Worm (Caenorhabditis elegans) whole organism, L4/young adult: ENCODE measurements around the gene mcm-5.

Experiments used
- W03F9.2 ChIP-seq: fragments of 150-350 bp; optimal IDR thresholded peaks from 2 replicates; lab custom pipeline; 2014; ENCODE audit warnings: missing biosample characterization, missing genetic modification characterization
- dao-5 ChIP-seq: sonication (generic microtip); optimal IDR thresholded peaks from 2 replicates; lab custom pipeline; 2016; ENCODE audit warnings: missing genotype, missing genetic modification characterization, moderate library complexity, missing compliant biosample characterization
- him-1 ChIP-seq: sonication (generic microtip); optimal IDR thresholded peaks from 2 replicates; lab custom pipeline; 2016; ENCODE audit warnings: missing genotype, missing genetic modification reagents, missing genetic modification characterization, missing compliant biosample characterization

ce11 chrIII:4330984-4331383 lies 39.9 kb upstream of the mcm-5 start, which contains the start of gene gly-6:
- TF ChIP-seq dao-5 = no peak
- TF ChIP-seq him-1 (tag; lab: Kevin White, UChicago) = no peak
- no peak for TF ChIP-seq W03F9.2 (tag; lab: Kevin White, UChicago)
